Worm (Caenorhabditis elegans) whole organism, L4/young adult: ENCODE measurements around the gene Y43F8B.10.

Experiments used
- W03F9.2 ChIP-seq: fragments of 150-350 bp; optimal IDR thresholded peaks from 2 replicates; lab custom pipeline; 2014; ENCODE audit warnings: missing biosample characterization, missing genetic modification characterization
- dao-5 ChIP-seq: sonication (generic microtip); optimal IDR thresholded peaks from 2 replicates; lab custom pipeline; 2016; ENCODE audit warnings: missing genotype, missing genetic modification characterization, moderate library complexity, missing compliant biosample characterization
- him-1 ChIP-seq: sonication (generic microtip); optimal IDR thresholded peaks from 2 replicates; lab custom pipeline; 2016; ENCODE audit warnings: missing genotype, missing genetic modification reagents, missing genetic modification characterization, missing compliant biosample characterization

DNA sequence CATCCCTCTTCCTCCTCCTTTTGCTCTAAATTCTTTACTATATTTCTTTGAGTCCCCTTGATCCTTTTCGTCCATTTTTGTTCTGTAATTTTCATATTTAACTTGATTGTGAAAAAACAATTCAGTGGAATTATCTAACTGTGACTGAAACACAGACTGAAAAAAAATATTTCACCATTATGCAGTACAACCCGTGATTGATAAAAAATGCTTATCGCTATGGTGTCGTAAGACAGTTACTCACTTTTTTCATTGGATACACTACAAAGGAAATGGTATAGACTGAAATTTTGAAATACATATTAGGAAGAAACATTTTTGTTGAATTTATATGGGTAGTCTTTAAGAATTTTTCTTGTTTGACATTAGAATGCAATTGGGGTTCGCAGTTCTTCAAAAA, 6.7 kb upstream of the Y43F8B.10 start, which contains the start of gene Y43F8B.23:
- TF ChIP-seq dao-5 (no peak), W03F9.2 (tag; lab: Kevin White, UChicago) (no peak), him-1 (tag; lab: Kevin White, UChicago) (no peak)
